Worm (Caenorhabditis elegans): ENCODE results near the gene cht-2.

Gene cht-2

ce11 chrII:8573044-8573443 is 52.3 kb downstream of the cht-2 start, which contains the start of gene F54C9.7:
F54C9.7 (plus strand) TSS chrII:8573344.
- TF ChIP-seq irx-1 (tag; optimal IDR thresholded peaks at IDR 0.05) (no peak), tbx-2 (tag; optimal IDR thresholded peaks at IDR 0.05) (no peak), ceh-63 (GFP tag; optimal IDR thresholded peaks at IDR 0.05) (no peak), nhr-76 (tag; optimal IDR thresholded peaks at IDR 0.05) (no peak), fkh-10 (GFP tag; optimal IDR thresholded peaks at IDR 0.05) (no peak), nhr-47 (tag; optimal IDR thresholded peaks at IDR 0.05) (no peak), lin-15B (tag; optimal IDR thresholded peaks at IDR 0.05) (no peak), nhr-85 (tag) (no peak), ets-5 (GFP tag; IDR thresholded peaks at IDR 0.05) (no peak), jun-1 (tag; optimal IDR thresholded peaks at IDR 0.05) (no peak), nhr-12 (tag; optimal IDR thresholded peaks at IDR 0.05) (no peak), snpc-4 (tag; optimal IDR thresholded peaks at IDR 0.05) (no peak), hlh-17 (GFP tag; optimal IDR thresholded peaks at IDR 0.05; ENCODE audit: borderline replicate concordance) (no peak), egl-27 (tag; optimal IDR thresholded peaks at IDR 0.05) (no peak), unc-30 (tag; optimal IDR thresholded peaks at IDR 0.05) (no peak), aly-2 (tag; optimal IDR thresholded peaks at IDR 0.05) (no peak), nhr-71 (tag; optimal IDR thresholded peaks at IDR 0.05) (no peak)
